Fruit fly (Drosophila melanogaster) whole organism, prepupa: ENCODE data around the gene ru.
A peak's percentile ranks its signal among the peaks of the same experiment; 100 is the strongest.

Experiments used
- CG10669 ChIP-seq: fragments of 200-800 bp; sonication (Bioruptor generic); optimal IDR thresholded peaks from 3 replicates; lab custom pipeline; 2018; ENCODE audit warnings: missing biosample characterization, mild to moderate bottlenecking, missing genetic modification characterization, moderate library complexity
- CG3919 ChIP-seq: fragments of 200-800 bp; sonication (Bioruptor generic); optimal IDR thresholded peaks from 3 replicates; lab custom pipeline; 2016; ENCODE audit warnings: missing biosample characterization, missing genetic modification characterization
- CG8632 ChIP-seq: fragments of 200-800 bp; sonication (Bioruptor generic); optimal IDR thresholded peaks from 3 replicates; lab custom pipeline; 2016; ENCODE audit warnings: missing biosample characterization, missing genetic modification characterization
- Eip75B ChIP-seq: fragments of 200-800 bp; sonication (Bioruptor generic); optimal IDR thresholded peaks from 3 replicates; lab custom pipeline; 2016; ENCODE audit warnings: missing biosample characterization, missing genetic modification characterization
- Eip78C ChIP-seq: fragments of 200-800 bp; sonication (Bioruptor generic); peaks from one replicate; lab custom pipeline; 2016; ENCODE audit warnings: missing biosample characterization, missing genetic modification characterization
- Sox15 ChIP-seq: fragments of 200-800 bp; sonication (Bioruptor generic); optimal IDR thresholded peaks from 3 replicates; lab custom pipeline; 2016; ENCODE audit warnings: missing biosample characterization, missing genetic modification characterization
- achi ChIP-seq: fragments of 200-800 bp; sonication (Bioruptor generic); optimal IDR thresholded peaks from 3 replicates; lab custom pipeline; 2016; ENCODE audit warnings: missing biosample characterization, missing genetic modification characterization
- fd59A ChIP-seq: fragments of 200-800 bp; sonication (Bioruptor generic); optimal IDR thresholded peaks from 2 replicates; lab custom pipeline; 2017; ENCODE audit warnings: missing biosample characterization, mild to moderate bottlenecking, missing genetic modification characterization, missing genetic modification reagents
- fkh ChIP-seq: fragments of 200-800 bp; sonication (Bioruptor generic); optimal IDR thresholded peaks from 3 replicates; lab custom pipeline; 2017; ENCODE audit warnings: missing biosample characterization, mild to moderate bottlenecking, missing genetic modification characterization, moderate library complexity

ru gene

DNA sequence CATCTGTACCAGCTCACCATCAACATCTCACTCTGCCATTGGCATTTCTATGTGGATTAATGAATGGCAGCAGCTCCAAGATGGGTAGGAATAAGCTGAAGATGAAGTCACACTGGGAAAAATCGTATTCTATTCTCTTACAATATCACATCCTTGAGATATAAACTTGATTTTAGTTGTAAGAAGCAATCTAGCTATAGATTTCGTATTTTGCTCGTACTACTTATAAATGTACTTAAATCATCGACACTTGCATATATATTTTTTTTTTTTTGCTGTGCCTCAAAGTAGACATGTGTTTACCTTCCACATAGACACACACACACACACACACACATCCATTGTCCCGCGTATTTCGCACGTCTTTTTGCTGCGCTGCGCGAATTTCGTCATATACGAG, 54.1 kb downstream of the ru start:
- TF ChIP-seq Eip78C (peak; percentile 42), CG10669 (GFP tag; lab: Kevin White, UChicago) (no peak), CG8632 (GFP tag; lab: Kevin White, UChicago) (no peak), CG3919 (GFP tag; lab: Kevin White, UChicago) (no peak), Sox15 (GFP tag; lab: Kevin White, UChicago) (no peak), achi (GFP tag; lab: Kevin White, UChicago) (no peak), fd59A (GFP tag; lab: Kevin White, UChicago) (no peak)

dm6 chr3L:1431489-1432053, 61.1 kb downstream of the ru start:
- TF ChIP-seq Eip75B (GFP tag; lab: Kevin White, UChicago) = no peak
- peak; percentile 28 for TF ChIP-seq fkh (GFP tag; lab: Kevin White, UChicago)
